Worm (Caenorhabditis elegans) whole organism, midembryonic: ENCODE data around the gene Y57E12AL.6.
"Not testable (repeated sequence)": the region's sequence is repeated elsewhere in the genome, so short reads cannot be mapped to it uniquely, and the experiment has no call there.

Experiments
- T22C8.4 ChIP-seq: fragments of 200-800 bp; sonication (Bioruptor generic); IDR thresholded peaks from 2 replicates; pipeline ENCODE4 v1.3.6; 2022; ENCODE audit warnings: missing genetic modification characterization, missing compliant biosample characterization
- cog-1 ChIP-seq: sonication (generic microtip); optimal IDR thresholded peaks from 2 replicates; lab custom pipeline; 2016; ENCODE audit warnings: missing genetic modification characterization, missing compliant biosample characterization
- flt-1 ChIP-seq: fragments of 200-800 bp; sonication (Bioruptor generic); IDR thresholded peaks from 2 replicates; pipeline ENCODE4 v1.3.6; 2022; ENCODE audit warnings: missing genetic modification characterization, missing compliant biosample characterization
- klf-2 ChIP-seq: fragments of 200-800 bp; sonication (Bioruptor generic); conservative IDR thresholded peaks from 2 replicates; pipeline ENCODE4 v1.3.6; 2022; ENCODE audit warnings: missing genetic modification reagents, missing genetic modification characterization, missing compliant biosample characterization
- med-1 ChIP-seq: sonication (generic microtip); optimal IDR thresholded peaks from 2 replicates; lab custom pipeline; 2017; ENCODE audit warnings: missing genetic modification characterization, mild to moderate bottlenecking, missing compliant biosample characterization, antibody characterized with exemption, missing genetic modification reagents; ENCODE audit not compliant: insufficient read depth
- ref-1 ChIP-seq: fragments of 200-800 bp; sonication (Bioruptor generic); conservative IDR thresholded peaks from 2 replicates; pipeline ENCODE4 v1.3.6; 2022; ENCODE audit warnings: missing genetic modification reagents, missing genetic modification characterization, missing compliant biosample characterization
- tab-1 ChIP-seq: fragments of 200-800 bp; sonication (Bioruptor generic); IDR thresholded peaks from 2 replicates; pipeline ENCODE4 v1.3.6; 2022; ENCODE audit warnings: missing genetic modification characterization, missing compliant biosample characterization
- ztf-23 ChIP-seq: fragments of 200-800 bp; sonication (Bioruptor generic); IDR thresholded peaks from 2 replicates; pipeline ENCODE4 v1.3.6; 2022; ENCODE audit warnings: missing genetic modification reagents, missing genetic modification characterization, missing compliant biosample characterization
- ztf-29 ChIP-seq: fragments of 200-800 bp; sonication (Bioruptor generic); IDR thresholded peaks from 2 replicates; pipeline ENCODE4 v1.3.6; 2022; ENCODE audit warnings: missing genetic modification reagents, missing genetic modification characterization, missing compliant biosample characterization

The Y57E12AL.6 gene

DNA sequence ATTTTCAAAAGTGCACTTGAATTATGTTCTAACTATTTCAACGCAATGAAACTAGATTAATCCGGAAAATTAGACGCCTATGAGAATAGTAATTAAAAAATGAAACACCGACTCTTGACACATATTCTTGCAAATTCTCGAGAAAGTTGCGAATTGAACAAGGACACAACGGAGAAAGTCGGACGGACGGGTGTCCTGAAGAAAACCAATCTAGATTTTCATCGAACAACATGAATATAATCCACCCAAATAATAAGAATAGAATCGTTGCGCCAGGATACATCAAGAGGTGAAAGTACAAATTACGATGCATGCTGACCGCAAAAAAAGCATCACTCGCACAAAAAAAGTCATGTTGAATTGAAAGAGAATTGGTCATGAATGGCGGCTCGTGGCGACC is 8.6 kb upstream of the Y57E12AL.6 start:
- TF ChIP-seq flt-1 (no peak), med-1 (no peak), ztf-23 (GFP tag; lab: Robert Waterston, UW) (no peak), ztf-29 (GFP tag; lab: Robert Waterston, UW) (no peak), cog-1 (tag; lab: Kevin White, UChicago) (no peak), T22C8.4 (no peak), tab-1 (GFP tag; lab: Robert Waterston, UW) (no peak), klf-2 (no peak), ref-1 (GFP tag; lab: Robert Waterston, UW) (no peak)

DNA sequence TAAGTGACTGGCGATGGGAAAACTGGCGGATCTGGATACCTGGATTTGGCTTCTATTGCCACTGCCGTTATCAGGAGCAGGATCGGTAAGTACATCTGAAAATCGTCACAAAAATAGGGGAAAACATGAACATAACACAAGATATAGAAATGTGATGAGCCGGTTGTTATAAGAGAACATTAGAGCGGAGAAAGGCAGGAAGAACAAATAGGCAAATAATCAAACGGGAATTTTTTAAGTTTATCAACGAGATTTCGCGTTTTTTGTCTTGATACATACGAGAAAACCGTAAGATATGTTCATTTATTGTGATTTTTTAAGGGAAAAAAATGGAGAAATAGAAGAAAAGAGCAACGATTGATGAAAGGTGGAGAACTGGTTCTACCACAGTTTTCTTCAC is 5.0 kb upstream of the Y57E12AL.6 start, which contains the start of gene Y57E12AR.1:
TSS of gene Y57E12AR.1 (minus strand) at position 101 of the 400 bp plus-strand sequence.
- TF ChIP-seq cog-1 (tag; lab: Kevin White, UChicago) (no peak), ztf-23 (GFP tag; lab: Robert Waterston, UW) (no peak), tab-1 (GFP tag; lab: Robert Waterston, UW) (no peak), ref-1 (GFP tag; lab: Robert Waterston, UW) (no peak), T22C8.4 (no peak)

DNA sequence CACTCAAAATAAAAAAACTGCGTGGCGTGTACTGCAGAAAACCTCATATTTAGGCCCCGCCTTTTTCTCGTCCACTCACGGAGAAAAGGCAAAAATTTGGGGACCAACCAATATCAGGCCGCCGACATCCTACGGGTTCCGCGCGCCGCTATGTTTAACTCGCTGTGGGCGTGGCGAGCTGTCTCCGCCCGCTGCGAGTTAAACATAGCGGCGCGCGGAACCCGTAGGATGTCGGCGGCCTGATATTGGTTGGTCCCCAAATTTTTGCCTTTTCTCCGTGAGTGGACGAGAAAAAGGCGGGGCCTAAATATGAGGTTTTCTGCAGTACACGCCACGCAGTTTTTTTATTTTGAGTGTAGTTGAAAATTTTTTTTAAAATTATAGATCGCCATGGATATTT is 2.5 kb upstream of the Y57E12AL.6 start, which contains the start of gene tmem-258:
TSS of gene tmem-258 (plus strand) at position 385 of the 400 bp plus-strand sequence.
- not testable (repeated sequence) for TF ChIP-seq T22C8.4; cog-1 (tag; lab: Kevin White, UChicago); ztf-29 (GFP tag; lab: Robert Waterston, UW)

DNA sequence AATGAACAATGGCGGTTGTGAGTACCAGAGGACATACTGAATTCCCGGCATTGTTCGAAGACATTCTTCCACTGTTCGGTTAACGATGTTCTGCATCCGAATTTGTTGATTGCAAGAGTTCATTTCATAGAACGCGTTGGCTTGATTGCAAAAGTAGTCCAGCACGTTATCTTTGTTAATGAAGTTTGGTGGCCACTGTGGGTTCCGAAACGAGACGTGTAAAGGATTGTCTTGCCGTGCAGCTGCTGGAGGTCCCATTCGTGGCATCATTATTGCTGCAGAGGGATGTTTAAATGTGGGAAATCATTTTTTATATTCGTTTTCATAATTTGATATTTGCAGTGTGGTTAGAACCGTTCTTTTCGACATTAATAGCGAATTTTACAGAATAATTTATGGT is 920 bp downstream of the Y57E12AL.6 start, which contains the start of gene mdt-6:
TSS of gene mdt-6 (minus strand) at position 275 of the 400 bp plus-strand sequence.
- TF ChIP-seq cog-1 (tag; lab: Kevin White, UChicago) = no peak
- TF ChIP-seq flt-1 = no peak
- no peak for TF ChIP-seq ztf-23 (GFP tag; lab: Robert Waterston, UW)
- no peak for TF ChIP-seq ref-1 (GFP tag; lab: Robert Waterston, UW)

DNA sequence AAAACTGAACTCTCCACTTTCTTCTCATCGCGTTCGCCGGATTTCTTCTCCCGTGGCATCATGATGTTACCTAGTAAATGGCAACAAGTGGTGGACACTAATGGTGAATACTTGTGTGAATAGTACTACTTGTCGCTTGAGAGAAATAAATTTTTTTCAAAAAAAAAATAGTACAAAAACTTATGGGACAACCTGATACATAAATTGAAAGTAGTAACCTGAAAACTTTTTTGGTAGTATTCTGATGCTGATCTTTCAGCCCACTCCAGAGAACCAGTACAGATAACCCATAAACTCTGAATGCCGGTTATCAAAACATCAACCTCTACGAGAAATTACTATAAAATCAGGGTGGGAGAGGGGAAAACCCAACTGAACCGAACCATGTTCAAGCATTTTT is 2.5 kb downstream of the Y57E12AL.6 start, which contains the start of gene Y57E12AL.2:
TSS of gene Y57E12AL.2 (plus strand) at position 301 of the 400 bp plus-strand sequence.
- TF ChIP-seq ztf-23 (GFP tag; lab: Robert Waterston, UW); tab-1 (GFP tag; lab: Robert Waterston, UW); med-1: not testable (repeated sequence)

DNA sequence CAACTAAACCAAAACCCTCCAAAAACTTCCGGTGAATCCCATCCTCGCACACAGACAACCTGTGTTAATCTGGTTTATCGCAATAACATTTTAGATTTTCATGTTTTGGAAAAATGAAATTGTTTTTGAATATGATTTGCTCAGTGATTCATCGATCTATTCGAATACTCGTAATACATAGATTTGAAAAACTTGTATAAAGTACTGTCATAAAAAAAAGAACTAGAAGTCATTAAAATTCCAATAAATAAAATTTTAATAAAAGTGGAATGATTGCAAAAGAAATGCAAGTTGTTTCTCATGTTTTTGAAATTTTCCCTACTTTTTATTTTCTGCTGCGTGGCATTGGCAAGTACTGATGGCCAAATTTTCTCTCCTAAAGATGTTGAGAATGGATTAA is 5.7 kb downstream of the Y57E12AL.6 start, which contains the start of gene spig-8:
TSS of gene spig-8 (plus strand) at position 301 of the 400 bp plus-strand sequence.
- TF ChIP-seq tab-1 (GFP tag; lab: Robert Waterston, UW) (no peak), ref-1 (GFP tag; lab: Robert Waterston, UW) (no peak), ztf-29 (GFP tag; lab: Robert Waterston, UW) (no peak), ztf-23 (GFP tag; lab: Robert Waterston, UW) (no peak), med-1 (no peak), T22C8.4 (no peak), cog-1 (tag; lab: Kevin White, UChicago) (no peak), flt-1 (no peak), klf-2 (no peak)

DNA sequence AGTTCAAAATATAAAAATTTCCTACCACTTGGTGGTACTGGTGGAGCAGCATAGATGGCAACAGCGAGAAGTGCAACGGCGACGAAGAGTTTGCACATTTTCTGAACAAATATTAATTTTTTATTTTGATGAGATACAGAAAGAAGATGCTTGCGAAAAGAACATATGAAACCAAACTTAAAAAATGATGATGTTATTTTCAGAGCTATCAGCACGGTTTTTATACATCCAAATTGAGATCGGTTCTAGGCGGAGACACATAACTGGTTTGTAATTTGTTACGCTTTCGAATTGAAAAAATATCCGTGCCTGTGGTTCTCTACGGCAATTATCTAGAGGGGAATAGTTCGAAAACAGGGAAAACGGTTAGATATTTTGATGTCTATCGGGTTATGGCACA is 7.2 kb downstream of the Y57E12AL.6 start, which contains the start of gene txt-17:
TSS of gene txt-17 (minus strand) at position 101 of the 400 bp plus-strand sequence.
- TF ChIP-seq T22C8.4 = no peak
- no peak for TF ChIP-seq cog-1 (tag; lab: Kevin White, UChicago)
- no peak for TF ChIP-seq ztf-29 (GFP tag; lab: Robert Waterston, UW)
- TF ChIP-seq flt-1 = no peak
- TF ChIP-seq med-1 = no peak
- no peak for TF ChIP-seq ztf-23 (GFP tag; lab: Robert Waterston, UW)
- no peak for TF ChIP-seq tab-1 (GFP tag; lab: Robert Waterston, UW)
- TF ChIP-seq klf-2 = no peak
- no peak for TF ChIP-seq ref-1 (GFP tag; lab: Robert Waterston, UW)

DNA sequence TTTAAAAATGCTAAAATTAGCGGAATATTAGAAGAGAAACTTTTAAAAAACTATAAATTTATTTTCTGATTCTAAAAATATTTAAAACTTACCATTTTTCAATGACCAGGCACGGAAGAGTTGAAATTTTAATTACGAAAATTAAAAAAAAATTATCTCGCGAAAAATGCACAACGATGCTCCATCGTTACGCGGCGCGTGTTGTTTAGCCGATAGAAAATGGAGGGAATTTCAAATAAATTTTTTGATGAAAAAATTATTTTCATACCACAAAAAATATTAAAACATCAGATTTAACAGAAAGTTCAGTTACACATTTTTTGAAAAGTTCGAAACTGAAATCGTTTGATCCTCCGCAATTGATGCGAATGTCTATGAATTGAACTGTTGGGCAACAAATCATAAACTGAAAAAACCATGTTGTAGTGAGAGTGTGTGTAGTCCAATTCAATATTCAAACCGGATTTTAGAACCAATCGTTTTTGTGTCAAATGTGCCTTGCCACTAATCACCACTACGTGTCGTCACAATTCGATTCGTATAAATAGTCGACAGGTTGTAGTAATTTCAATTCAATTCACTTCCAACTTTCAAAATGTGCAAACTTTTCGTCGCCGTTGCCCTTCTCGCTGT is 9.0 kb downstream of the Y57E12AL.6 start, which contains the start of the genes tofu-2 and spig-1:
TSS of gene tofu-2 (minus strand) at position 116 of the 633 bp plus-strand sequence.
TSS of gene spig-1 (plus strand) at position 583 of the 633 bp plus-strand sequence.
- TF ChIP-seq med-1 (no peak), tab-1 (GFP tag; lab: Robert Waterston, UW) (no peak), ztf-23 (GFP tag; lab: Robert Waterston, UW) (no peak), ref-1 (GFP tag; lab: Robert Waterston, UW) (no peak), flt-1 (no peak), klf-2 (no peak), cog-1 (tag; lab: Kevin White, UChicago) (no peak), ztf-29 (GFP tag; lab: Robert Waterston, UW) (no peak)

DNA sequence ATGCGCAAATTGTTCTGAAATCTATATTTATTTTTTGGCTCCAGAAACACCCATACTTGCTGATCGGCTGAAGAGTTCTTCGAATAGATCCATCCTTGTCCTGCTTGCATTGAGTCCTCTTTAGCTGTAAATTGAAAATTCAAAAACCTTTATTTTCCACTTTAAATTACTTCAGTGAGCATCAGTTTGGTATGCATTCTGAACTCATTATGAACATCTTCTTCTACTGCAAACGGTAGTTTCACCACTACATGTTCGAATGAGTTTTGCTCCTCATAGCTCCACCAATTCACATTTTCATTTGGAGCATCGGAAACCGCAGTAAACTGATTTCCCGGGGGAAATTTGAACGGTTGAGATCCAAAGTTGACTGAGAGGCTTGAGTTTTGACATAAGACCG is 10.1 kb downstream of the Y57E12AL.6 start:
- no peak for TF ChIP-seq cog-1 (tag; lab: Kevin White, UChicago)
- TF ChIP-seq ref-1 (GFP tag; lab: Robert Waterston, UW) = no peak
- no peak for TF ChIP-seq tab-1 (GFP tag; lab: Robert Waterston, UW)
- TF ChIP-seq flt-1 = no peak
- TF ChIP-seq ztf-23 (GFP tag; lab: Robert Waterston, UW) = no peak
- TF ChIP-seq T22C8.4 = no peak
- TF ChIP-seq klf-2 = no peak

DNA sequence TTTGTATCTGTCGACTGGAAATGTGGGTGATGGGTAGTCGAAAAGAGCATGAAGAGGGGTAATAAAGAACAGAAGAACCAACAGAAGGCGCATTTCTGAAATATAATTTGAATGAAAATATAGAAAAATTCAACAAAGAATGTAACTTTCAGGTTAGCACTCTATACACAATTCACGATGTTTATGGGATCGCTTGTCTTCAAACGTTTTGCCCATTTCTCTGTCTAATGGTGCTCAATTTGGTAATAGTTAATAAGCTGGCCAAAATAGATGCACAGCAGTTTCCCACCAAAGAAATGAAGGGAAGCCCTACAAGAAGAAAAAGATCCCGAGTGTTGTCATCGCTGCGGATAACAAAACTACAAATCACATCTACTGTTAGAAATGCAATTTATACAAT is 12.8 kb downstream of the Y57E12AL.6 start, which contains the start of gene F20A1.8:
TSS of gene F20A1.8 (minus strand) at position 101 of the 400 bp plus-strand sequence.
- no peak for TF ChIP-seq flt-1
- TF ChIP-seq klf-2 = no peak
- TF ChIP-seq med-1 = no peak
